Fruit fly (Drosophila melanogaster): ENCODE data around the gene CG7071.

DNA sequence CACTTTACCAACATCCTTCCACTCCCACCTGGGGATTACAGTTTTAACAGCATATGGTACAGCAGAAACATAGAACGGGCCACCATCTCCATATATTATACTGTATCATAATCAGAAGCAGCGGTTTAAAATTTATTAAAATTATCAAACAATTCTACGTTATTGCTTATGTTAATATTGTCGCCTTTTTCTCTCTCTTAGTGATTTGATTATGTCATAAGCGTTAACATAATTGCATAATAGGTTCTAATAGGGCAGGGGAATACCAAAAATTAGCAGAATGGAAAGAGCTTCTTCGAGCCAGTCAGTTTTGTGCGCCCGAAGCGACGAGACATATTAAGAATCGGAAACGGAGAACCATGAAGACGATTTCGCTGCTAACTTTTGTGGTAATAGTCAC lies 30.7 kb upstream of the CG7071 start, which contains the start of gene CG13862:
- TF ChIP-seq h (optimal IDR thresholded peaks at IDR 0.05), result no peak
- no peak for TF ChIP-seq insv (optimal IDR thresholded peaks at IDR 0.05)
- no peak for TF ChIP-seq Myc (optimal IDR thresholded peaks at IDR 0.05)
- TF ChIP-seq ttk (optimal IDR thresholded peaks at IDR 0.05), result no peak
- no peak for TF ChIP-seq psq (optimal IDR thresholded peaks at IDR 0.05)
